Fruit fly (Drosophila melanogaster) whole organism, embryonic: ENCODE data around the gene yellow-g.
A peak's percentile ranks its signal among the peaks of the same experiment; 100 is the strongest.

Source experiments
- Asciz ChIP-seq: fragments of 200-800 bp; sonication (Bioruptor generic); optimal IDR thresholded peaks from 2 replicates; lab custom pipeline; 2017; ENCODE audit warnings: missing biosample characterization, mild to moderate bottlenecking, missing genetic modification characterization, missing genetic modification reagents
- C15 ChIP-seq: fragments of 200-800 bp; sonication (Bioruptor generic); IDR thresholded peaks from 3 replicates; pipeline ENCODE4 v1.3.6; 2022; ENCODE audit warnings: missing biosample characterization, missing genetic modification characterization
- CG10979 ChIP-seq: fragments of 200-800 bp; sonication (Bioruptor generic); optimal IDR thresholded peaks from 2 replicates; lab custom pipeline; 2018; ENCODE audit warnings: missing biosample characterization, mild to moderate bottlenecking, missing genetic modification characterization, moderate library complexity
- CG11398 ChIP-seq: fragments of 200-800 bp; sonication (Bioruptor generic); optimal IDR thresholded peaks from 2 replicates; lab custom pipeline; 2016; ENCODE audit warnings: missing biosample characterization, missing genetic modification characterization
- CG11723 ChIP-seq: fragments of 200-800 bp; sonication (Bioruptor generic); optimal IDR thresholded peaks from 2 replicates; lab custom pipeline; 2017; ENCODE audit warnings: missing biosample characterization, mild to moderate bottlenecking, missing genetic modification characterization
- CG12071 ChIP-seq: fragments of 200-800 bp; sonication (Bioruptor generic); optimal IDR thresholded peaks from 3 replicates; lab custom pipeline; 2018; ENCODE audit warnings: missing biosample characterization, mild to moderate bottlenecking, missing genetic modification characterization
- CG13123 ChIP-seq: fragments of 200-800 bp; sonication (Bioruptor generic); optimal IDR thresholded peaks from 2 replicates; lab custom pipeline; 2016; ENCODE audit warnings: missing biosample characterization, missing genetic modification characterization
- CG13775 ChIP-seq: fragments of 200-800 bp; sonication (Bioruptor generic); optimal IDR thresholded peaks from 3 replicates; lab custom pipeline; 2017; ENCODE audit warnings: missing biosample characterization, mild to moderate bottlenecking, missing genetic modification characterization
- CG14860 ChIP-seq: fragments of 200-800 bp; sonication (Bioruptor generic); IDR thresholded peaks from 3 replicates; pipeline ENCODE4 v1.3.6; 2022; ENCODE audit warnings: missing biosample characterization, missing genetic modification characterization; ENCODE audit not compliant: partially characterized antibody
- CG17612 ChIP-seq: fragments of 200-800 bp; sonication (Bioruptor generic); IDR thresholded peaks from 2 replicates; pipeline ENCODE4 v1.3.6; 2022; ENCODE audit warnings: missing biosample characterization, missing genetic modification characterization
- CG17802 ChIP-seq: fragments of 200-800 bp; sonication (Bioruptor generic); optimal IDR thresholded peaks from 2 replicates; lab custom pipeline; 2018; ENCODE audit warnings: missing biosample characterization, mild to moderate bottlenecking, missing genetic modification characterization, moderate library complexity
- CG2712 ChIP-seq: fragments of 200-800 bp; optimal IDR thresholded peaks from 3 replicates; lab custom pipeline; 2019; ENCODE audit warnings: missing biosample characterization, mild to moderate bottlenecking, missing genetic modification characterization, moderate library complexity
- CG32767 ChIP-seq: fragments of 200-800 bp; sonication (Bioruptor generic); IDR thresholded peaks from 2 replicates; pipeline ENCODE4 v1.3.6; 2022; ENCODE audit warnings: missing biosample characterization, missing genetic modification characterization
- CG6683 ChIP-seq: fragments of 200-800 bp; sonication (Bioruptor generic); optimal IDR thresholded peaks from 2 replicates; lab custom pipeline; 2017; ENCODE audit warnings: missing biosample characterization, mild to moderate bottlenecking, missing genetic modification characterization, missing genetic modification reagents
- CG6689 ChIP-seq: fragments of 200-800 bp; sonication (Bioruptor generic); IDR thresholded peaks from 2 replicates; pipeline ENCODE4 v1.3.6; 2022; ENCODE audit warnings: missing biosample characterization, missing genetic modification characterization
- CG8089 ChIP-seq: fragments of 200-800 bp; sonication (Bioruptor generic); optimal IDR thresholded peaks from 3 replicates; lab custom pipeline; 2016; ENCODE audit warnings: missing biosample characterization, missing genetic modification characterization
- CG8290 ChIP-seq, 3 experiments: fragments of 200-800 bp; sonication (Bioruptor generic); optimal IDR thresholded peaks; 2 replicates each; lab custom pipeline; 2016 to 2019; ENCODE audit warnings: missing biosample characterization in 3 of 3, missing genetic modification characterization in 3 of 3, mild to moderate bottlenecking in 2 of 3, moderate library complexity in 1 of 3
- CG9215 ChIP-seq: fragments of 200-800 bp; sonication (Bioruptor generic); IDR thresholded peaks from 2 replicates; pipeline ENCODE4 v1.3.6; 2022; ENCODE audit warnings: missing biosample characterization, missing genetic modification characterization
- Chrac-16 ChIP-seq: fragments of 200-800 bp; sonication (Bioruptor generic); optimal IDR thresholded peaks from 3 replicates; lab custom pipeline; 2016; ENCODE audit warnings: missing biosample characterization, missing genetic modification characterization
- CkIIα-i1 ChIP-seq: fragments of 200-800 bp; sonication (Bioruptor generic); IDR thresholded peaks from 2 replicates; pipeline ENCODE4 v1.3.6; 2022; ENCODE audit warnings: missing biosample characterization, missing genetic modification characterization
- Dref ChIP-seq: fragments of 200-800 bp; sonication (Bioruptor generic); IDR thresholded peaks from 2 replicates; pipeline ENCODE4 v1.3.6; 2022; ENCODE audit warnings: missing biosample characterization, missing genetic modification characterization
- E2f1 ChIP-seq: fragments of 200-800 bp; sonication (Bioruptor generic); IDR thresholded peaks from 2 replicates; pipeline ENCODE4 v1.3.6; 2022; ENCODE audit warnings: missing biosample characterization, missing genetic modification characterization
- Eip74EF ChIP-seq, 2 experiments: fragments of 200-800 bp in 1 of 2; fragments of >200 bp in 1 of 2; sonication (Bioruptor generic) in 1 of 2; optimal IDR thresholded peaks; 2 replicates each; lab custom pipeline; 2017 to 2019; ENCODE audit warnings: missing biosample characterization in 2 of 2, missing genetic modification characterization in 2 of 2, mild to moderate bottlenecking in 1 of 2, moderate library complexity in 1 of 2
- Fer1 ChIP-seq: fragments of 200-800 bp; sonication (Bioruptor generic); optimal IDR thresholded peaks from 2 replicates; lab custom pipeline; 2017; ENCODE audit warnings: missing biosample characterization, mild to moderate bottlenecking, missing genetic modification characterization
- Gug ChIP-seq: fragments of 200-800 bp; sonication (Bioruptor generic); IDR thresholded peaks from 4 replicates; pipeline ENCODE4 v1.3.6; 2022; ENCODE audit warnings: missing biosample characterization, missing genetic modification characterization
- NFAT ChIP-seq: fragments of 200-800 bp; sonication (Bioruptor generic); IDR thresholded peaks from 2 replicates; pipeline ENCODE4 v1.3.6; 2022; ENCODE audit warnings: missing biosample characterization, missing genetic modification characterization
- Nf-YC ChIP-seq: fragments of 200-800 bp; optimal IDR thresholded peaks from 3 replicates; lab custom pipeline; 2019; ENCODE audit warnings: missing biosample characterization, mild to moderate bottlenecking, missing genetic modification characterization, moderate library complexity
- Optix ChIP-seq: fragments of 200-800 bp; sonication (Bioruptor generic); IDR thresholded peaks from 3 replicates; pipeline ENCODE4 v1.3.6; 2022; ENCODE audit warnings: missing biosample characterization, missing genetic modification characterization
- Tbp ChIP-seq: fragments of >200 bp; optimal IDR thresholded peaks from 2 replicates; lab custom pipeline; 2018; ENCODE audit warnings: missing biosample characterization, missing genetic modification characterization
- ac ChIP-seq: fragments of 200-800 bp; sonication (Bioruptor generic); optimal IDR thresholded peaks from 3 replicates; lab custom pipeline; 2017; ENCODE audit warnings: missing biosample characterization, mild to moderate bottlenecking, missing genetic modification characterization
- ato ChIP-seq: fragments of 200-800 bp; sonication (Bioruptor generic); IDR thresholded peaks from 2 replicates; pipeline ENCODE4 v1.3.6; 2022; ENCODE audit warnings: missing biosample characterization, missing genetic modification characterization; ENCODE audit not compliant: partially characterized antibody
- bowl ChIP-seq: fragments of 200-800 bp; sonication (Bioruptor generic); IDR thresholded peaks from 2 replicates; pipeline ENCODE4 v1.3.6; 2022; ENCODE audit warnings: missing biosample characterization, missing genetic modification characterization
- br ChIP-seq: fragments of >200 bp; optimal IDR thresholded peaks from 2 replicates; lab custom pipeline; 2017
- dan ChIP-seq: fragments of 200-800 bp; sonication (Bioruptor generic); IDR thresholded peaks from 2 replicates; pipeline ENCODE4 v1.3.6; 2022; ENCODE audit warnings: missing biosample characterization, missing genetic modification characterization
- eve ChIP-seq, 2 experiments: fragments of >200 bp; optimal IDR thresholded peaks; 2 replicates each; lab custom pipeline; 2017; ENCODE audit warnings: missing biosample characterization in 2 of 2, missing genetic modification characterization in 2 of 2
- ftz-f1 ChIP-seq: fragments of 200-800 bp; sonication (Bioruptor generic); optimal IDR thresholded peaks from 2 replicates; lab custom pipeline; 2016; ENCODE audit warnings: missing biosample characterization, missing genetic modification characterization
- gcm ChIP-seq: fragments of 200-800 bp; sonication (Bioruptor generic); optimal IDR thresholded peaks from 2 replicates; lab custom pipeline; 2019; ENCODE audit warnings: missing biosample characterization, mild to moderate bottlenecking, missing genetic modification characterization, moderate library complexity
- grn ChIP-seq: fragments of 200-800 bp; sonication (Bioruptor generic); optimal IDR thresholded peaks from 3 replicates; lab custom pipeline; 2017; ENCODE audit warnings: missing biosample characterization, missing genetic modification characterization
- gsb-n ChIP-seq: fragments of 200-800 bp; sonication (Bioruptor generic); optimal IDR thresholded peaks from 3 replicates; lab custom pipeline; 2018; ENCODE audit warnings: missing biosample characterization, mild to moderate bottlenecking, missing genetic modification characterization
- gt ChIP-seq: fragments of 200-800 bp; sonication (Bioruptor generic); IDR thresholded peaks from 2 replicates; pipeline ENCODE4 v1.3.6; 2022; ENCODE audit warnings: missing biosample characterization, missing genetic modification characterization
- h ChIP-seq: fragments of >200 bp; optimal IDR thresholded peaks from 2 replicates; lab custom pipeline; 2017
- her ChIP-seq: fragments of 200-800 bp; sonication (Bioruptor generic); optimal IDR thresholded peaks from 2 replicates; lab custom pipeline; 2016; ENCODE audit warnings: missing biosample characterization, missing genetic modification characterization
- knrl ChIP-seq: fragments of 200-800 bp; sonication (Bioruptor generic); IDR thresholded peaks from 3 replicates; pipeline ENCODE4 v1.3.6; 2022; ENCODE audit warnings: missing biosample characterization, missing genetic modification characterization; ENCODE audit not compliant: partially characterized antibody
- nerfin-2 ChIP-seq: fragments of 200-800 bp; sonication (Bioruptor generic); IDR thresholded peaks from 2 replicates; pipeline ENCODE4 v1.3.6; 2022; ENCODE audit warnings: missing biosample characterization, missing genetic modification characterization; ENCODE audit not compliant: partially characterized antibody
- phol ChIP-seq: fragments of 200-800 bp; sonication (Bioruptor generic); optimal IDR thresholded peaks from 3 replicates; lab custom pipeline; 2018; ENCODE audit warnings: missing biosample characterization, mild to moderate bottlenecking, missing genetic modification characterization, moderate library complexity
- schlank ChIP-seq: fragments of 200-800 bp; sonication (Bioruptor generic); optimal IDR thresholded peaks from 2 replicates; lab custom pipeline; 2018; ENCODE audit warnings: missing biosample characterization, mild to moderate bottlenecking, missing genetic modification characterization
- scrt ChIP-seq: fragments of 200-800 bp; sonication (Bioruptor generic); optimal IDR thresholded peaks from 2 replicates; lab custom pipeline; 2018; ENCODE audit warnings: missing biosample characterization, mild to moderate bottlenecking, missing genetic modification characterization, moderate library complexity
- shn ChIP-seq: fragments of 200-800 bp; sonication (Bioruptor generic); optimal IDR thresholded peaks from 3 replicates; lab custom pipeline; 2016; ENCODE audit warnings: missing biosample characterization, missing genetic modification characterization
- so ChIP-seq: fragments of 200-800 bp; sonication (Bioruptor generic); IDR thresholded peaks from 3 replicates; pipeline ENCODE4 v1.3.6; 2022; ENCODE audit warnings: missing biosample characterization, missing genetic modification characterization
- toy ChIP-seq: fragments of 200-800 bp; sonication (Bioruptor generic); IDR thresholded peaks from 2 replicates; pipeline ENCODE4 v1.3.6; 2022; ENCODE audit warnings: missing biosample characterization, missing genetic modification characterization
- vfl ChIP-seq: fragments of 200-800 bp; sonication (Bioruptor generic); optimal IDR thresholded peaks from 2 replicates; lab custom pipeline; 2016; ENCODE audit warnings: missing biosample characterization, missing genetic modification characterization

The yellow-g gene

dm6 chr3L:2257412-2257862 lies 15.1 kb downstream of the yellow-g start, which contains the start of the genes CG1275 and Elp5 (continued):
- TF ChIP-seq E2f1 (GFP tag; lab: Robert Waterston, UW): peak; percentile 100
- TF ChIP-seq ftz-f1: peak; percentile 86
- TF ChIP-seq C15: peak; percentile 99
- peak; percentile 99 for TF ChIP-seq NFAT
- 0 out of 2 replicates have a peak, but pooled peaks have one; percentile 6 for TF ChIP-seq ato (GFP tag; lab: Robert Waterston, UW)
- TF ChIP-seq her (GFP tag; lab: Kevin White, UChicago): peak; percentile 95
- TF ChIP-seq schlank (tag; lab: Kevin White, UChicago): peak; percentile 98
- TF ChIP-seq Dref: peak; percentile 58
- peak; percentile 97 for TF ChIP-seq CG13775 (GFP tag; lab: Kevin White, UChicago)
- peak; percentile 94 for TF ChIP-seq Fer1 (GFP tag; lab: Kevin White, UChicago)
- TF ChIP-seq vfl (GFP tag; lab: Kevin White, UChicago): peak; percentile 98
- peak; percentile 80 for TF ChIP-seq ac (GFP tag; lab: Kevin White, UChicago)
- peak; percentile 94 for TF ChIP-seq CG8089 (GFP tag; lab: Kevin White, UChicago)
- TF ChIP-seq CG10979 (tag; lab: Kevin White, UChicago): peak; percentile 94
- TF ChIP-seq Asciz (GFP tag; lab: Kevin White, UChicago): peak; percentile 98
- TF ChIP-seq Tbp: no peak
- no peak for TF ChIP-seq CG14860 (GFP tag; lab: Robert Waterston, UW)
- TF ChIP-seq CG11398: peak; percentile 92
- no peak for TF ChIP-seq br
- peak; percentile 92 for TF ChIP-seq dan (GFP tag; lab: Robert Waterston, UW)
- TF ChIP-seq nerfin-2 (GFP tag; lab: Robert Waterston, UW): 0 out of 2 replicates have a peak, but pooled peaks have one; percentile 26
- TF ChIP-seq CG17802: peak; percentile 91
- TF ChIP-seq grn (GFP tag; lab: Kevin White, UChicago): peak; percentile 77
- peak; percentile 98 for TF ChIP-seq bowl (GFP tag; lab: Robert Waterston, UW)
- peak; percentile 99 for TF ChIP-seq Gug (GFP tag; lab: Robert Waterston, UW)
- peak; percentile 97 for TF ChIP-seq CkIIα-i1 (GFP tag; lab: Robert Waterston, UW)
- TF ChIP-seq CG8290 (GFP tag; optimal IDR thresholded peaks at IDR 0.05; lab: Kevin White, UChicago): peak; percentile 87
- TF ChIP-seq CG8290 (tag; optimal IDR thresholded peaks at IDR 0.05; lab: Kevin White, UChicago): peak; percentile 82 to 98
- peak; percentile 90 for TF ChIP-seq CG6683 (GFP tag; lab: Kevin White, UChicago)
- peak; percentile 97 for TF ChIP-seq gsb-n
- peak; percentile 99 for TF ChIP-seq so (GFP tag; lab: Robert Waterston, UW)
- peak; percentile 84 for TF ChIP-seq scrt
- peak; percentile 99 for TF ChIP-seq CG17612 (GFP tag; lab: Robert Waterston, UW)
- TF ChIP-seq CG2712 (tag; lab: Kevin White, UChicago): peak; percentile 98
- peak; percentile 45; the same call in 2 of the 3 replicates for TF ChIP-seq knrl (GFP tag; lab: Robert Waterston, UW)
- peak; percentile 99 for TF ChIP-seq gt (GFP tag; lab: Robert Waterston, UW)
- TF ChIP-seq Chrac-16: peak; percentile 98
- TF ChIP-seq CG12071 (GFP tag; lab: Kevin White, UChicago): peak; percentile 92
- TF ChIP-seq toy: peak; percentile 99
- peak; percentile 95 for TF ChIP-seq CG13123 (GFP tag; lab: Kevin White, UChicago)
- TF ChIP-seq Nf-YC (tag; lab: Kevin White, UChicago): peak; percentile 91
- peak; percentile 99 for TF ChIP-seq CG6689 (GFP tag; lab: Robert Waterston, UW)
- peak; percentile 99 for TF ChIP-seq Optix (GFP tag; lab: Robert Waterston, UW)
- peak; percentile 96 for TF ChIP-seq CG11723
- TF ChIP-seq CG32767 (GFP tag; lab: Robert Waterston, UW): peak; percentile 99
- peak; percentile 97 for TF ChIP-seq gcm (GFP tag; lab: Kevin White, UChicago)
- TF ChIP-seq CG9215 (GFP tag; lab: Robert Waterston, UW): peak; percentile 98
- TF ChIP-seq phol (tag; lab: Kevin White, UChicago): peak; percentile 96
- no peak for TF ChIP-seq h (lab: Kevin White, UChicago)
- no peak for TF ChIP-seq eve (GFP tag; optimal IDR thresholded peaks at IDR 0.05; lab: Kevin White, UChicago)
- TF ChIP-seq shn: peak; percentile 91
- peak in 1 of 2 experiments; percentile 95 for TF ChIP-seq Eip74EF (GFP tag; optimal IDR thresholded peaks at IDR 0.05; lab: Kevin White, UChicago)
